Worm (Caenorhabditis elegans): ENCODE data around the gene srt-44.

DNA sequence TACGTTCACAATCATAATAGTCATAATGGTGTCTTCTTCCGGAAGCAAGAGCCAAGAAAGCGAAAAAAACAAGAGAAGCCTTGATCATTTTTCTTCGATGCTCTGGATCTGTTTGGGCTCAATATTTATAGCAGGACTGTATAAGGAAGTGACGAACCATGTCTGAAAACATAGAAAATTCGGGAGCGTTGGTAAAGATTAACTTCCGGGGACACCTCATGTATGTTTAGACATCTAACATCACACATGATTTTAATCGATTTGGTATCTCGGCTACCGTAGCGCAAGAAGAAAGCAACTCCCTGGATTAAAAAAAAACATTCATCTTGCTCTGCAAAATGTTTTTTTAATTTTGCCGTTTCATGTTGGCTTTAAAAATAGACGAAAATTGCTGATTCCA lies 22.6 kb downstream of the srt-44 start, which contains the start of gene clec-190:
- TF ChIP-seq him-1 (tag; optimal IDR thresholded peaks at IDR 0.05) (no peak), dao-5 (tag; optimal IDR thresholded peaks at IDR 0.05) (no peak), W03F9.2 (tag; optimal IDR thresholded peaks at IDR 0.05) (no peak)
